Fruit fly (Drosophila melanogaster) whole organism, pupa: ENCODE data around the gene COX5A.

Experiments
- CG10348 ChIP-seq: fragments of 200-800 bp; sonication (Bioruptor generic); IDR thresholded peaks from 2 replicates; pipeline ENCODE4 v1.3.6; 2022; ENCODE audit warnings: missing biosample characterization, missing genetic modification characterization
- CG13204 ChIP-seq: fragments of 200-800 bp; sonication (Bioruptor generic); optimal IDR thresholded peaks from 2 replicates; lab custom pipeline; 2018; ENCODE audit warnings: missing biosample characterization, mild to moderate bottlenecking, missing genetic modification characterization, moderate library complexity
- CG34367 ChIP-seq: fragments of 200-800 bp; sonication (Bioruptor generic); optimal IDR thresholded peaks from 2 replicates; lab custom pipeline; 2018; ENCODE audit warnings: missing biosample characterization, mild to moderate bottlenecking, missing genetic modification characterization
- CG8301 ChIP-seq: fragments of 200-800 bp; sonication (Bioruptor generic); optimal IDR thresholded peaks from 2 replicates; lab custom pipeline; 2018; ENCODE audit warnings: missing biosample characterization, mild to moderate bottlenecking, missing genetic modification characterization
- D1 ChIP-seq: fragments of 200-800 bp; sonication (Bioruptor generic); optimal IDR thresholded peaks from 2 replicates; lab custom pipeline; 2018; ENCODE audit warnings: missing biosample characterization, mild to moderate bottlenecking, missing genetic modification characterization, moderate library complexity
- fd96Ca ChIP-seq: fragments of 200-800 bp; sonication (Bioruptor generic); IDR thresholded peaks from 3 replicates; pipeline ENCODE4 v1.3.6; 2022; ENCODE audit warnings: missing biosample characterization, missing genetic modification characterization
- gl ChIP-seq: fragments of 200-800 bp; sonication (Bioruptor generic); optimal IDR thresholded peaks from 2 replicates; lab custom pipeline; 2018; ENCODE audit warnings: missing biosample characterization, mild to moderate bottlenecking, missing genetic modification characterization
- rn ChIP-seq: fragments of 200-800 bp; sonication (Bioruptor generic); IDR thresholded peaks from 2 replicates; pipeline ENCODE4 v1.3.6; 2022; ENCODE audit warnings: missing biosample characterization, missing genetic modification characterization

DNA sequence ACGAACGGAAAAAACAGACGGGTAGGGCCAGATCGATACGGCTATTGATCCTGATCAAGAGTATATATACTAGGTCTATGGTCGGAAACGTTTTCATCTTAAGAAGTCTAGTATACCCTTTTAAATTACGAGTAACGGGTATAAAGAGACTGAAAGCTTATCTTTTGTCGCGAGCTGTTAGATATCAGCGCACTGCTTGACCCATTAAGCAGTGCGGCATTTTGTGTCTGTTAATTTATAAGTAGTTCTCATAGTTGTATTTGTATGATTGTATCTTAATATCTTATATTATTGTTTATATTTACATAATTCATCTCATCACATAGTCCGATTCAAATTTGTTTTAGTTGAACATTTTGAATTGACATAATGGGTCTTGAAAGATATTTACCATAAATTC, 11.5 kb upstream of the COX5A start:
- TF ChIP-seq CG13204 (GFP tag; lab: Kevin White, UChicago) (no peak), CG8301 (no peak), gl (tag; lab: Kevin White, UChicago) (no peak), CG10348 (GFP tag; lab: Robert Waterston, UW) (no peak), D1 (tag; lab: Kevin White, UChicago) (no peak), CG34367 (tag; lab: Kevin White, UChicago) (no peak), fd96Ca (no peak), rn (GFP tag; lab: Robert Waterston, UW) (no peak)
